Worm (Caenorhabditis elegans) whole organism, young adult: ENCODE measurements around the gene C01G6.9.

ENCODE experiments used
- F22D6.2 ChIP-seq: sonication (generic microtip); optimal IDR thresholded peaks from 2 replicates; lab custom pipeline; 2016; ENCODE audit warnings: mild to moderate bottlenecking, missing genetic modification characterization, missing compliant biosample characterization
- F33H1.4 ChIP-seq: fragments of 200-800 bp; sonication (Bioruptor generic); IDR thresholded peaks from 2 replicates; pipeline ENCODE4 v1.3.6; 2022; ENCODE audit warnings: missing genetic modification reagents, missing genetic modification characterization, missing compliant biosample characterization
- F37B4.10 ChIP-seq: fragments of 200-800 bp; sonication (Bioruptor generic); IDR thresholded peaks from 2 replicates; pipeline ENCODE4 v1.3.6; 2022; ENCODE audit warnings: missing genetic modification characterization, missing compliant biosample characterization
- Y67H2A.10 ChIP-seq: fragments of 200-800 bp; sonication (Bioruptor generic); conservative IDR thresholded peaks from 2 replicates; pipeline ENCODE4 v1.3.6; 2022; ENCODE audit warnings: missing genetic modification reagents, missing genetic modification characterization, missing compliant biosample characterization
- Y79H2A.3 ChIP-seq: fragments of 200-800 bp; sonication (Bioruptor generic); conservative IDR thresholded peaks from 2 replicates; pipeline ENCODE4 v1.3.6; 2022; ENCODE audit warnings: missing genetic modification reagents, missing genetic modification characterization, missing compliant biosample characterization
- ama-1 ChIP-seq, 3 experiments: fragments of 150-350 bp in 1 of 3; sonication (generic microtip) in 2 of 3; optimal IDR thresholded peaks; 2 replicates each; lab custom pipeline; 2014 to 2018; ENCODE audit warnings: missing biosample characterization in 2 of 3, missing genetic modification characterization in 2 of 3, missing genetic modification reagents in 2 of 3
- athp-1 ChIP-seq: sonication (generic microtip); optimal IDR thresholded peaks from 2 replicates; lab custom pipeline; 2017; ENCODE audit warnings: mild to moderate bottlenecking, missing genetic modification characterization, missing compliant biosample characterization
- attf-6 ChIP-seq: fragments of 200-800 bp; sonication (Bioruptor generic); IDR thresholded peaks from 2 replicates; pipeline ENCODE4 v1.3.6; 2022; ENCODE audit warnings: missing genetic modification reagents, missing genetic modification characterization, missing compliant biosample characterization
- die-1 ChIP-seq: sonication (generic microtip); optimal IDR thresholded peaks from 2 replicates; lab custom pipeline; 2016; ENCODE audit warnings: missing genotype, mild to moderate bottlenecking, missing genetic modification characterization, missing compliant biosample characterization
- lin-26 ChIP-seq: fragments of 200-800 bp; sonication (Bioruptor generic); IDR thresholded peaks from 2 replicates; pipeline ENCODE4 v1.3.6; 2022; ENCODE audit warnings: missing genetic modification reagents, missing genetic modification characterization, missing compliant biosample characterization
- rpc-1 ChIP-seq, 2 experiments: fragments of 150-350 bp in 1 of 2; sonication (generic microtip) in 1 of 2; optimal IDR thresholded peaks; 2 replicates each; lab custom pipeline; 2014 to 2018; ENCODE audit warnings: missing biosample characterization in 1 of 2, missing genetic modification characterization in 1 of 2, missing genetic modification reagents in 1 of 2, missing genotype in 1 of 2
- unc-62 ChIP-seq: fragments of 150-350 bp; optimal IDR thresholded peaks from 2 replicates; lab custom pipeline; 2014; ENCODE audit warnings: missing biosample characterization, missing genetic modification reagents, missing genetic modification characterization
- ztf-28 ChIP-seq: fragments of 200-800 bp; sonication (Bioruptor generic); IDR thresholded peaks from 2 replicates; pipeline ENCODE4 v1.3.6; 2022; ENCODE audit warnings: missing genetic modification reagents, missing genetic modification characterization, missing compliant biosample characterization
- ztf-3 ChIP-seq: fragments of 200-800 bp; sonication (Bioruptor generic); optimal IDR thresholded peaks from 2 replicates; lab custom pipeline; 2018; ENCODE audit warnings: mild to moderate bottlenecking, missing genetic modification characterization, missing compliant biosample characterization
- ztf-6 ChIP-seq: fragments of 200-800 bp; sonication (Bioruptor generic); IDR thresholded peaks from 2 replicates; pipeline ENCODE4 v1.3.6; 2022; ENCODE audit warnings: missing genetic modification reagents, missing genetic modification characterization, missing compliant biosample characterization

Gene C01G6.9

ce11 chrII:9246648-9247047, 49.0 kb downstream of the C01G6.9 start, which contains the start of gene T26C5.5:
T26C5.5 (minus strand) TSS chrII:9246748.
- TF ChIP-seq ztf-28 (GFP tag; lab: Robert Waterston, UW) (no peak), Y79H2A.3 (GFP tag; lab: Robert Waterston, UW) (no peak), ztf-6 (GFP tag; lab: Robert Waterston, UW) (no peak), athp-1 (tag; lab: Kevin White, UChicago) (no peak), F37B4.10 (GFP tag; lab: Robert Waterston, UW) (no peak), lin-26 (GFP tag; lab: Robert Waterston, UW) (no peak), unc-62 (GFP tag; lab: Kevin White, UChicago) (no peak), ztf-3 (GFP tag; lab: Kevin White, UChicago) (no peak), F33H1.4 (GFP tag; lab: Robert Waterston, UW) (no peak), rpc-1 (optimal IDR thresholded peaks at IDR 0.05; lab: Kevin White, UChicago) (no peak), rpc-1 (tag; optimal IDR thresholded peaks at IDR 0.05; lab: Kevin White, UChicago) (no peak), die-1 (tag; lab: Kevin White, UChicago) (no peak), Y67H2A.10 (GFP tag; lab: Robert Waterston, UW) (no peak), ama-1 (optimal IDR thresholded peaks at IDR 0.05; lab: Kevin White, UChicago) (no peak), ama-1 (GFP tag; optimal IDR thresholded peaks at IDR 0.05; lab: Kevin White, UChicago) (no peak), attf-6 (no peak), F22D6.2 (tag; lab: Kevin White, UChicago) (no peak)
